Worm (Caenorhabditis elegans) whole organism, late embryonic: Measurements from ENCODE around the gene tebp-2.

ENCODE experiments used
- C38D4.7 ChIP-seq: fragments of 200-800 bp; sonication (Bioruptor generic); optimal IDR thresholded peaks from 2 replicates; lab custom pipeline; 2018; ENCODE audit warnings: mild to moderate bottlenecking, missing genetic modification characterization, moderate library complexity, missing compliant biosample characterization
- F13H6.1 ChIP-seq: sonication (generic microtip); optimal IDR thresholded peaks from 2 replicates; lab custom pipeline; 2016; ENCODE audit warnings: missing genetic modification characterization, missing compliant biosample characterization
- K09A11.1 ChIP-seq: sonication (generic microtip); optimal IDR thresholded peaks from 2 replicates; lab custom pipeline; 2017; ENCODE audit warnings: antibody characterized with exemption, mild to moderate bottlenecking, missing genetic modification characterization, missing compliant biosample characterization; ENCODE audit not compliant: insufficient read depth
- Y22D7AL.16 ChIP-seq: sonication (generic microtip); optimal IDR thresholded peaks from 2 replicates; lab custom pipeline; 2016; ENCODE audit warnings: missing genetic modification characterization, missing compliant biosample characterization
- ahr-1 ChIP-seq: sonication (generic microtip); optimal IDR thresholded peaks from 2 replicates; lab custom pipeline; 2016; ENCODE audit warnings: missing genetic modification characterization, missing compliant biosample characterization
- ceh-14 ChIP-seq: sonication (generic microtip); optimal IDR thresholded peaks from 2 replicates; lab custom pipeline; 2016; ENCODE audit warnings: missing genotype, missing genetic modification characterization, missing compliant biosample characterization
- ceh-18 ChIP-seq: sonication (generic microtip); optimal IDR thresholded peaks from 2 replicates; lab custom pipeline; 2016; ENCODE audit warnings: missing genetic modification characterization, missing compliant biosample characterization
- ceh-22 ChIP-seq: sonication (generic microtip); optimal IDR thresholded peaks from 2 replicates; lab custom pipeline; 2017; ENCODE audit warnings: missing biosample characterization, missing genetic modification characterization
- ceh-24 ChIP-seq: sonication (generic microtip); optimal IDR thresholded peaks from 2 replicates; lab custom pipeline; 2016; ENCODE audit warnings: mild to moderate bottlenecking, missing genetic modification characterization, missing compliant biosample characterization
- ceh-31 ChIP-seq: sonication (generic microtip); optimal IDR thresholded peaks from 2 replicates; lab custom pipeline; 2016; ENCODE audit warnings: missing genetic modification characterization, missing compliant biosample characterization
- ceh-9 ChIP-seq: sonication (generic microtip); optimal IDR thresholded peaks from 2 replicates; lab custom pipeline; 2016; ENCODE audit warnings: mild to moderate bottlenecking, missing genetic modification characterization, inconsistent platforms, missing compliant biosample characterization
- dmd-4 ChIP-seq: sonication (generic microtip); optimal IDR thresholded peaks from 2 replicates; lab custom pipeline; 2016; ENCODE audit warnings: borderline replicate concordance, missing genetic modification characterization, missing compliant biosample characterization
- elt-2 ChIP-seq: sonication (generic microtip); optimal IDR thresholded peaks from 2 replicates; lab custom pipeline; 2016; ENCODE audit warnings: missing genetic modification reagents, missing genetic modification characterization, missing compliant biosample characterization
- ets-4 ChIP-seq: sonication (generic microtip); optimal IDR thresholded peaks from 2 replicates; lab custom pipeline; 2016; ENCODE audit warnings: missing genetic modification characterization, missing compliant biosample characterization
- eyg-1 ChIP-seq: sonication (generic microtip); optimal IDR thresholded peaks from 2 replicates; lab custom pipeline; 2016; ENCODE audit warnings: missing genotype, missing genetic modification characterization, missing compliant biosample characterization
- fkh-10 ChIP-seq: fragments of 150-350 bp; optimal IDR thresholded peaks from 2 replicates; lab custom pipeline; 2014; ENCODE audit warnings: missing biosample characterization, missing genetic modification reagents, missing genetic modification characterization
- gmeb-2 ChIP-seq: sonication (generic microtip); optimal IDR thresholded peaks from 2 replicates; lab custom pipeline; 2016; ENCODE audit warnings: missing genetic modification characterization, inconsistent platforms, missing compliant biosample characterization
- hlh-13 ChIP-seq: fragments of 200-800 bp; sonication (Bioruptor generic); optimal IDR thresholded peaks from 2 replicates; lab custom pipeline; 2018; ENCODE audit warnings: mild to moderate bottlenecking, missing genetic modification characterization, missing compliant biosample characterization
- hlh-30 ChIP-seq: sonication (generic microtip); optimal IDR thresholded peaks from 2 replicates; lab custom pipeline; 2017; ENCODE audit warnings: antibody characterized with exemption, missing genetic modification characterization, missing compliant biosample characterization; ENCODE audit not compliant: insufficient read depth
- mec-3 ChIP-seq: sonication (generic microtip); optimal IDR thresholded peaks from 2 replicates; lab custom pipeline; 2016; ENCODE audit warnings: borderline replicate concordance, missing genetic modification characterization, missing compliant biosample characterization
- nfya-1 ChIP-seq: sonication (generic microtip); optimal IDR thresholded peaks from 2 replicates; lab custom pipeline; 2017; ENCODE audit warnings: missing genetic modification characterization, mild to moderate bottlenecking, missing compliant biosample characterization, antibody characterized with exemption, moderate library complexity
- nhr-11 ChIP-seq: fragments of 150-350 bp; optimal IDR thresholded peaks from 2 replicates; lab custom pipeline; 2014; ENCODE audit warnings: missing biosample characterization, missing genetic modification characterization
- nhr-232 ChIP-seq: sonication (generic microtip); optimal IDR thresholded peaks from 2 replicates; lab custom pipeline; 2016; ENCODE audit warnings: missing genetic modification characterization, missing compliant biosample characterization
- odd-2 ChIP-seq: sonication (generic microtip); optimal IDR thresholded peaks from 2 replicates; lab custom pipeline; 2017; ENCODE audit warnings: antibody characterized with exemption, mild to moderate bottlenecking, missing genetic modification characterization, missing compliant biosample characterization
- pag-3 ChIP-seq: sonication (generic microtip); optimal IDR thresholded peaks from 2 replicates; lab custom pipeline; 2016; ENCODE audit warnings: missing compliant biosample characterization, missing genetic modification characterization, borderline replicate concordance
- pha-2 ChIP-seq: sonication (generic microtip); optimal IDR thresholded peaks from 2 replicates; lab custom pipeline; 2017; ENCODE audit warnings: mild to moderate bottlenecking, missing genetic modification characterization, missing compliant biosample characterization
- pqm-1 ChIP-seq: sonication (generic microtip); optimal IDR thresholded peaks from 2 replicates; lab custom pipeline; 2016; ENCODE audit warnings: missing genetic modification characterization, missing compliant biosample characterization
- pros-1 ChIP-seq: fragments of 150-350 bp; optimal IDR thresholded peaks from 2 replicates; lab custom pipeline; 2014; ENCODE audit warnings: missing biosample characterization, missing genetic modification reagents, missing genetic modification characterization
- sox-2 ChIP-seq: fragments of 200-800 bp; sonication (Bioruptor generic); IDR thresholded peaks from 2 replicates; pipeline ENCODE4 v1.3.6; 2022; ENCODE audit warnings: missing genetic modification reagents, missing genetic modification characterization, missing compliant biosample characterization
- sox-4 ChIP-seq: sonication (generic microtip); optimal IDR thresholded peaks from 2 replicates; lab custom pipeline; 2017; ENCODE audit warnings: mild to moderate bottlenecking, missing genetic modification characterization, inconsistent platforms, missing compliant biosample characterization
- tbx-7 ChIP-seq: sonication (generic microtip); optimal IDR thresholded peaks from 2 replicates; lab custom pipeline; 2016; ENCODE audit warnings: missing genotype, missing genetic modification characterization, missing compliant biosample characterization
- ttx-3 ChIP-seq: sonication (generic microtip); optimal IDR thresholded peaks from 2 replicates; lab custom pipeline; 2016; ENCODE audit warnings: missing genetic modification reagents, missing genetic modification characterization, missing compliant biosample characterization
- unc-42 ChIP-seq: sonication (generic microtip); optimal IDR thresholded peaks from 2 replicates; lab custom pipeline; 2016; ENCODE audit warnings: missing genotype, missing genetic modification characterization, missing compliant biosample characterization
- unc-55 ChIP-seq: sonication (generic microtip); optimal IDR thresholded peaks from 2 replicates; lab custom pipeline; 2017; ENCODE audit warnings: missing biosample characterization, missing genetic modification reagents, missing genetic modification characterization
- zip-5 ChIP-seq: sonication (generic microtip); optimal IDR thresholded peaks from 2 replicates; lab custom pipeline; 2016; ENCODE audit warnings: missing genetic modification characterization, missing compliant biosample characterization
- ztf-16 ChIP-seq: sonication (generic microtip); optimal IDR thresholded peaks from 2 replicates; lab custom pipeline; 2017; ENCODE audit warnings: missing genetic modification characterization, missing compliant biosample characterization

The tebp-2 gene

ce11 chrIV:5582267-5582666, 40.8 kb downstream of the tebp-2 start:
- no peak for TF ChIP-seq nhr-232 (tag; lab: Kevin White, UChicago)
- TF ChIP-seq unc-42 (tag; lab: Kevin White, UChicago), result no peak
- no peak for TF ChIP-seq mec-3 (tag; lab: Kevin White, UChicago)
- TF ChIP-seq ceh-22 (tag; lab: Kevin White, UChicago), result no peak
- TF ChIP-seq dmd-4 (tag; lab: Kevin White, UChicago), result no peak
- no peak for TF ChIP-seq odd-2 (tag; lab: Kevin White, UChicago)
- TF ChIP-seq Y22D7AL.16 (tag; lab: Kevin White, UChicago), result no peak
- TF ChIP-seq zip-5 (tag; lab: Kevin White, UChicago), result no peak
- TF ChIP-seq sox-2, result no peak

- peak; percentile 92 for TF ChIP-seq nfya-1
- no peak for TF ChIP-seq gmeb-2 (tag; lab: Kevin White, UChicago)
Measured at ce11 chrIV:5582760-5583159, 41.3 kb downstream of the tebp-2 start.

- TF ChIP-seq tbx-7 (tag; lab: Kevin White, UChicago), result no peak
- TF ChIP-seq ets-4, result no peak
- TF ChIP-seq ceh-31 (tag; lab: Kevin White, UChicago), result no peak
- TF ChIP-seq unc-42 (tag; lab: Kevin White, UChicago), result no peak
- TF ChIP-seq K09A11.1 (tag; lab: Kevin White, UChicago), result no peak
- no peak for TF ChIP-seq mec-3 (tag; lab: Kevin White, UChicago)
- no peak for TF ChIP-seq pros-1 (tag; lab: Kevin White, UChicago)
- TF ChIP-seq pqm-1 (tag; lab: Kevin White, UChicago), result no peak
- TF ChIP-seq ceh-14, result no peak
- TF ChIP-seq unc-55, result no peak
- no peak for TF ChIP-seq hlh-13 (GFP tag; lab: Kevin White, UChicago)
- TF ChIP-seq ceh-18 (tag; lab: Kevin White, UChicago), result no peak
- no peak for TF ChIP-seq F13H6.1 (tag; lab: Kevin White, UChicago)
- TF ChIP-seq dmd-4 (tag; lab: Kevin White, UChicago), result no peak
- no peak for TF ChIP-seq nhr-11 (tag; lab: Kevin White, UChicago)
- no peak for TF ChIP-seq sox-4
- TF ChIP-seq eyg-1 (tag; lab: Kevin White, UChicago), result no peak
- TF ChIP-seq C38D4.7 (GFP tag; lab: Kevin White, UChicago), result no peak
- no peak for TF ChIP-seq pag-3 (tag; lab: Kevin White, UChicago)
- no peak for TF ChIP-seq ceh-24
Measured at ce11 chrIV:5583184-5583583, 41.8 kb downstream of the tebp-2 start.

ce11 chrIV:5584384-5584783, 43.0 kb downstream of the tebp-2 start, which contains the start of gene fkh-7:
fkh-7 (plus strand) TSS chrIV:5584684.
- TF ChIP-seq mec-3 (tag; lab: Kevin White, UChicago) (no peak), ahr-1 (tag; lab: Kevin White, UChicago) (no peak), pha-2 (tag; lab: Kevin White, UChicago) (no peak), ztf-16 (tag; lab: Kevin White, UChicago) (no peak), unc-55 (no peak), zip-5 (tag; lab: Kevin White, UChicago) (no peak), tbx-7 (tag; lab: Kevin White, UChicago) (no peak)

- TF ChIP-seq unc-42 (tag; lab: Kevin White, UChicago) (no peak), ttx-3 (tag; lab: Kevin White, UChicago) (no peak), tbx-7 (tag; lab: Kevin White, UChicago) (no peak), hlh-30 (tag; lab: Kevin White, UChicago) (no peak), ceh-9 (no peak), elt-2 (tag; lab: Kevin White, UChicago) (peak; percentile 4), fkh-10 (GFP tag; lab: Kevin White, UChicago) (no peak)
Measured at ce11 chrIV:5586320-5586720, 44.9 kb downstream of the tebp-2 start.
